Fruit fly (Drosophila melanogaster) whole organism, wandering third instar larva: ENCODE data around the gene CG43184.

Experiments
- Abd-B ChIP-seq: fragments of >200 bp; optimal IDR thresholded peaks from 2 replicates; lab custom pipeline; 2017; ENCODE audit warnings: missing biosample characterization, missing genetic modification characterization
- CG32264 ChIP-seq: fragments of 200-800 bp; sonication (Bioruptor generic); optimal IDR thresholded peaks from 2 replicates; lab custom pipeline; 2016; ENCODE audit warnings: missing biosample characterization, missing genetic modification characterization
- Dfd ChIP-seq: fragments of >200 bp; optimal IDR thresholded peaks from 2 replicates; lab custom pipeline; 2017; ENCODE audit warnings: missing biosample characterization, missing genetic modification characterization
- Dif ChIP-seq: fragments of 200-275, 200-300 bp; sonication (Bioruptor generic); optimal IDR thresholded peaks from 2 replicates; lab custom pipeline; 2018; ENCODE audit warnings: missing biosample characterization, missing genetic modification characterization; ENCODE audit not compliant: partially characterized antibody
- GATAd ChIP-seq: sonication (Bioruptor generic); optimal IDR thresholded peaks from 2 replicates; lab custom pipeline; 2016; ENCODE audit warnings: missing biosample characterization, missing genetic modification characterization
- HLH106 ChIP-seq: fragments of 200-800 bp; optimal IDR thresholded peaks from 3 replicates; lab custom pipeline; 2019; ENCODE audit warnings: missing biosample characterization, mild to moderate bottlenecking, missing genetic modification characterization, moderate library complexity
- Hr78 ChIP-seq: fragments of >200 bp; optimal IDR thresholded peaks from 2 replicates; lab custom pipeline; 2017; ENCODE audit warnings: missing biosample characterization, missing genetic modification characterization
- Hr83 ChIP-seq: fragments of 200-300 bp; sonication (Bioruptor generic); optimal IDR thresholded peaks from 2 replicates; lab custom pipeline; 2016; ENCODE audit warnings: missing biosample characterization, mild to moderate bottlenecking, missing genetic modification characterization, moderate library complexity; ENCODE audit not compliant: poor library complexity, severe bottlenecking
- Jra ChIP-seq: sonication (Bioruptor generic); optimal IDR thresholded peaks from 2 replicates; lab custom pipeline; 2016; ENCODE audit warnings: missing biosample characterization, missing genetic modification characterization
- Myc ChIP-seq: fragments of >200 bp; optimal IDR thresholded peaks from 2 replicates; lab custom pipeline; 2017
- N ChIP-seq: fragments of >200 bp; optimal IDR thresholded peaks from 2 replicates; lab custom pipeline; 2018; ENCODE audit warnings: missing biosample characterization, missing external identifiers, missing genetic modification characterization
- OdsH ChIP-seq: fragments of 200-800 bp; sonication (Bioruptor generic); optimal IDR thresholded peaks from 2 replicates; lab custom pipeline; 2016; ENCODE audit warnings: missing biosample characterization, mild to moderate bottlenecking, missing genetic modification characterization
- Rel ChIP-seq, 2 experiments: fragments of 200-800 bp; sonication (Bioruptor generic) in 1 of 2; optimal IDR thresholded peaks; 2 replicates in 1 of 2; 3 replicates in 1 of 2; lab custom pipeline; 2016 to 2019; ENCODE audit warnings: mild to moderate bottlenecking in 2 of 2, missing biosample characterization in 2 of 2, missing genetic modification characterization in 2 of 2, moderate library complexity in 1 of 2
- Sp1 ChIP-seq: fragments of 200-800 bp; sonication (Bioruptor generic); optimal IDR thresholded peaks from 3 replicates; lab custom pipeline; 2019; ENCODE audit warnings: missing biosample characterization, mild to moderate bottlenecking, missing genetic modification characterization, moderate library complexity
- br ChIP-seq: fragments of 200-800 bp; sonication (Bioruptor generic); optimal IDR thresholded peaks from 2 replicates; lab custom pipeline; 2016; ENCODE audit warnings: missing biosample characterization, missing genetic modification characterization
- brk ChIP-seq: fragments of 200-800 bp; sonication (Bioruptor generic); optimal IDR thresholded peaks from 2 replicates; lab custom pipeline; 2016; ENCODE audit warnings: missing biosample characterization, mild to moderate bottlenecking, missing genetic modification characterization
- dl ChIP-seq, 2 experiments: fragments of 175-275, 200-275 bp in 1 of 2; fragments of 200-275 bp in 1 of 2; sonication (Bioruptor generic); optimal IDR thresholded peaks; lab custom pipeline; 2018; ENCODE audit warnings: mild to moderate bottlenecking in 2 of 2, missing biosample characterization in 2 of 2, missing genetic modification characterization in 2 of 2, moderate library complexity in 2 of 2; ENCODE audit not compliant: partially characterized antibody in 2 of 2, insufficient read depth in 1 of 2
- dmrt93B ChIP-seq: fragments of 200-800 bp; sonication (Bioruptor generic); optimal IDR thresholded peaks from 2 replicates; lab custom pipeline; 2018; ENCODE audit warnings: missing biosample characterization, mild to moderate bottlenecking, missing genetic modification characterization
- dsf ChIP-seq: sonication (Bioruptor generic); optimal IDR thresholded peaks from 2 replicates; lab custom pipeline; 2016; ENCODE audit warnings: missing biosample characterization, missing genetic modification characterization, borderline replicate concordance
- ey ChIP-seq: fragments of 200-800 bp; sonication (Bioruptor generic); optimal IDR thresholded peaks from 2 replicates; lab custom pipeline; 2016; ENCODE audit warnings: missing biosample characterization, missing genetic modification characterization
- foxo ChIP-seq, 2 experiments: fragments of 200-800 bp; sonication (Bioruptor generic); optimal IDR thresholded peaks; 2 replicates in 1 of 2; 3 replicates in 1 of 2; lab custom pipeline; 2016 to 2017; ENCODE audit warnings: missing biosample characterization in 2 of 2, missing genetic modification characterization in 2 of 2
- fru ChIP-seq: fragments of 200-800 bp; sonication (Bioruptor generic); optimal IDR thresholded peaks from 3 replicates; lab custom pipeline; 2016; ENCODE audit warnings: missing biosample characterization, mild to moderate bottlenecking, missing genetic modification characterization
- h ChIP-seq: fragments of 200-800 bp; sonication (Bioruptor generic); optimal IDR thresholded peaks from 3 replicates; lab custom pipeline; 2016; ENCODE audit warnings: missing biosample characterization, mild to moderate bottlenecking, missing genetic modification characterization
- lola ChIP-seq: fragments of >200 bp; optimal IDR thresholded peaks from 2 replicates; lab custom pipeline; 2017; ENCODE audit warnings: missing biosample characterization, missing genetic modification characterization
- pan ChIP-seq: fragments of >200 bp; optimal IDR thresholded peaks from 2 replicates; lab custom pipeline; 2017
- psq ChIP-seq: fragments of 200-800 bp; sonication (Bioruptor generic); optimal IDR thresholded peaks from 3 replicates; lab custom pipeline; 2017; ENCODE audit warnings: missing biosample characterization, mild to moderate bottlenecking, missing genetic modification characterization, moderate library complexity
- rgr ChIP-seq: fragments of 200-800 bp; sonication (Bioruptor generic); optimal IDR thresholded peaks from 3 replicates; lab custom pipeline; 2016; ENCODE audit warnings: missing biosample characterization, mild to moderate bottlenecking, missing genetic modification characterization
- sage ChIP-seq: fragments of 200-800 bp; sonication (Bioruptor generic); optimal IDR thresholded peaks from 2 replicates; lab custom pipeline; 2016; ENCODE audit warnings: missing biosample characterization, mild to moderate bottlenecking, missing genetic modification characterization
- tai ChIP-seq: sonication (Bioruptor generic); optimal IDR thresholded peaks from 2 replicates; lab custom pipeline; 2016; ENCODE audit warnings: missing biosample characterization, missing genetic modification characterization
- usp ChIP-seq: fragments of >200 bp; optimal IDR thresholded peaks from 2 replicates; lab custom pipeline; 2017; ENCODE audit warnings: missing biosample characterization, missing genetic modification characterization

Gene CG43184

DNA sequence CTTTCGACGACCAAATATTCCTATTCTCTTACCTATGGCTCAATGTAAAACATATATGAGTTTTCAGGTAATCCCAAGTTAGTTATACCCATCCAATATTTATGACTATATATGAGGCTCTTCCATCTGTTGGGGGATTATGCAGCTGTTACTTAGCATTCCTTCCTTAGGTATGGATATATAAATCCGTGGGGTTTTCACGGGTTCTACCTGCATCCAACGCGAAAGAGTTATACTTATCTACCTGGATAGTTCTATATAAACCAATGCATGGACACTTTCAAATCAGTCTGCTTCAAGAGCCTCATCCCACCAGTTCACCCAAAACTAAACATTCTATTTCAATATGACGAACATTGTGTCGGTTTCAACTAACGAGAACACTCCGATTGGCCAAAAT lies at the start of gene CG43184:
Gene CG43184 (plus strand): TSS at position 301 of the 400 bp plus-strand sequence.
- TF ChIP-seq brk (no peak), foxo (GFP tag; optimal IDR thresholded peaks at IDR 0.05; lab: Kevin White, UChicago) (no peak), h (GFP tag; lab: Kevin White, UChicago) (no peak)

DNA sequence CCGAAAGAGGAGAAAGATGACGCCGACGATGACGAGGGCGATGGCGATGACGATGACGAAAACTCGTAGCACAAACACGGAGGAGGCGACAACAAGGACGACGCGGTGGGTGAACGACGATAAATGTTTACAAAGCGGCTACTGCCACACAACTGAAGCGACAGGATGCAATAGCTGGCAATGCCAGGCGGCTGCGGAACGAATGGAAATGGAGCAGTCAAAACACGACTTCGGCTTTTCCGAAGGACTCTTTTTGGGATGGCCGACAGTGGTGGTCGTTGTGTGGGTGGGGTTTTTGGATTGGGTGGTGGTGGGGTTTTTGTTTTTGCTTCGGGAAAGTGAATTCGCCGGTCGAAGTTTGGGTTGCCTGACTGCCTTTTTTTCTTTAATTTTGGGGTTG lies 34.3 kb upstream of the CG43184 start, which contains the start of gene bru3:
Gene bru3 (minus strand): TSS at position 143 of the 400 bp plus-strand sequence.
- no peak for TF ChIP-seq sage (GFP tag; lab: Kevin White, UChicago)
- TF ChIP-seq Rel (GFP tag; optimal IDR thresholded peaks at IDR 0.05; lab: Kevin White, UChicago): no peak
- no peak for TF ChIP-seq Rel (tag; optimal IDR thresholded peaks at IDR 0.05; lab: Kevin White, UChicago)
- TF ChIP-seq usp (GFP tag; lab: Kevin White, UChicago): no peak
- TF ChIP-seq Myc (lab: Kevin White, UChicago): no peak
- no peak for TF ChIP-seq fru (GFP tag; lab: Kevin White, UChicago)
- no peak for TF ChIP-seq tai
- no peak for TF ChIP-seq pan (lab: Kevin White, UChicago)
- no peak for TF ChIP-seq GATAd (GFP tag; lab: Kevin White, UChicago)
- no peak for TF ChIP-seq brk
- no peak for TF ChIP-seq Abd-B (GFP tag; lab: Kevin White, UChicago)
- TF ChIP-seq Dif (GFP tag; lab: Kevin White, UChicago): no peak
- no peak for TF ChIP-seq h (GFP tag; lab: Kevin White, UChicago)
- TF ChIP-seq lola (GFP tag; lab: Kevin White, UChicago): no peak
- no peak for TF ChIP-seq psq (GFP tag; lab: Kevin White, UChicago)
- no peak for TF ChIP-seq Dfd
- no peak for TF ChIP-seq CG32264 (GFP tag; lab: Kevin White, UChicago)
- TF ChIP-seq Hr83 (GFP tag; lab: Kevin White, UChicago): no peak
- TF ChIP-seq foxo (GFP tag; optimal IDR thresholded peaks at IDR 0.05; lab: Kevin White, UChicago): no peak
- TF ChIP-seq dmrt93B (GFP tag; lab: Kevin White, UChicago): no peak
- no peak for TF ChIP-seq Jra

DNA sequence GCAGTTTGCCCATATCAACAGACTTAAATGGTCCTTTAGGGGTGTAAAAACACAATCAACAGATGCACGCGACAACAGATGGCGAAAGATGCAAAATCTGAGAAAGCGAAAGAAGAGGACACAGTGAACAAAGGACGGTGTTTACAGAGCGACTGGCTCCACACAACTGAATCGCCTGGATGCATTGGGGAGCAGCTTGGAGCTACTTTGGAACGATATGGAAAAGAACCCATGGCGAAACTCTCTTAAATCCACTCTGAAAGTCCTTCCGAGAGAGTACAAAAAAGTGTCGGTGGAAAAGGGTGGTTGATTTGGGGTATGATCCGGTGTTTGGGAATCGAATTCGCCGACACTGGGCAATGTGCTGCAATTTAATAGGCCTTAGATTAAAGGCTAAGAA lies 3.2 kb downstream of the CG43184 start:
- TF ChIP-seq Sp1 (GFP tag; lab: Kevin White, UChicago) (no peak), N (no peak), br (GFP tag; lab: Kevin White, UChicago) (no peak), Hr83 (GFP tag; lab: Kevin White, UChicago) (no peak)
- TF ChIP-seq, all 38 proteins: peak for 0

DNA sequence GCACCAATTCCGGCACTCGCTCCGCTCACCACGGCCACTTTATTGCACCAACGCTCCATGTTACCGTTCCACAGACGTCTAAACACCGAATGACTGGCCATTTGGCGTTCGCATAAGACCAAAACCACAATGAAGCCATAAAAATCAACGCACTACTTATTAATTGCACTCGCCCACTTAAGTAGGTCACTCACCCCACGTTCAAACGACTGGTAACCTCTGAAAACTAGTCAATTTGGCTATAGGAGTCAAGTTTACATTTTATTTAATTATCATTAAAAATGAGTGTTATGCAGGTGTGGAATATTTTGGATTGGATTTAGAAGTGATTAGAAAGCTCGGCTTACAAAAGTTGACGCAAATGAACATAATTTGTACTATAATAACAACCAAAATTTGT lies 4.6 kb downstream of the CG43184 start, which contains the start of gene CG8757:
Gene CG8757 (minus strand): TSS at position 101 of the 400 bp plus-strand sequence.
- TF ChIP-seq dsf (no peak), rgr (GFP tag; lab: Kevin White, UChicago) (no peak), Hr78 (no peak), foxo (GFP tag; optimal IDR thresholded peaks at IDR 0.05; lab: Kevin White, UChicago) (no peak), OdsH (GFP tag; lab: Kevin White, UChicago) (no peak), HLH106 (tag; lab: Kevin White, UChicago) (no peak), tai (no peak), Dif (GFP tag; lab: Kevin White, UChicago) (no peak), dl (GFP tag; optimal IDR thresholded peaks at IDR 0.05; lab: Kevin White, UChicago; ENCODE audit: insufficient read depth in 1 of 2, partially characterized antibody in 2 of 2) (no peak)

DNA sequence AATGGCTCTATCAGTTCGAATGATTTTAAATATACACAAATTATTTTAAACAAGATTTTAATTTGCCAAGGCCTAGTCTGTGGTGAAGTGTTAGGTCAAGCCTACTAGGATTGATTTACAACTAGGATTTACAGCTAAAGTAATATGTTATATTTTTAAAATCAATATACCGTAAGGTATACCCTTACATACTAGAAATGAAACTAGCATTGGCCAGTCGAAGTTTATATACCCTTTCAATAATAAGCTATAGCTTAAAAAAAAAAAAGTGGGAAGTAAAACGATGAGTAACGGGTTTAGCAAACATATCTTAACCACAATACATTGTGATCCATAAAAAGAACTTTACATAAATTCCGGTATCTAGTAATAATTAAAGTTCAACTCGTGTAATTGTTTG lies 5.4 kb downstream of the CG43184 start, which contains the start of gene CG8750:
Gene CG8750 (minus strand): TSS at position 101 of the 400 bp plus-strand sequence.
- no peak for TF ChIP-seq dmrt93B (GFP tag; lab: Kevin White, UChicago)
- TF ChIP-seq ey (GFP tag; lab: Kevin White, UChicago): no peak
- TF ChIP-seq Dif (GFP tag; lab: Kevin White, UChicago): no peak
- TF ChIP-seq usp (GFP tag; lab: Kevin White, UChicago): no peak
- TF ChIP-seq psq (GFP tag; lab: Kevin White, UChicago): no peak
- no peak for TF ChIP-seq Jra
- TF ChIP-seq N: no peak
- TF ChIP-seq Dfd: no peak
- TF ChIP-seq Abd-B (GFP tag; lab: Kevin White, UChicago): no peak
- no peak for TF ChIP-seq dl (GFP tag; optimal IDR thresholded peaks at IDR 0.05; lab: Kevin White, UChicago; ENCODE audit: insufficient read depth in 1 of 2, partially characterized antibody in 2 of 2)
- TF ChIP-seq pan (lab: Kevin White, UChicago): no peak
- no peak for TF ChIP-seq HLH106 (tag; lab: Kevin White, UChicago)
- TF ChIP-seq Rel (GFP tag; optimal IDR thresholded peaks at IDR 0.05; lab: Kevin White, UChicago): no peak
- no peak for TF ChIP-seq Rel (tag; optimal IDR thresholded peaks at IDR 0.05; lab: Kevin White, UChicago)
- TF ChIP-seq, all 38 proteins: peak for 0
